Worm (Caenorhabditis elegans) whole organism, L4/young adult: ENCODE results near the gene gst-35.

ENCODE experiments used
- W03F9.2 ChIP-seq: fragments of 150-350 bp; optimal IDR thresholded peaks from 2 replicates; lab custom pipeline; 2014; ENCODE audit warnings: missing biosample characterization, missing genetic modification characterization
- dao-5 ChIP-seq: sonication (generic microtip); optimal IDR thresholded peaks from 2 replicates; lab custom pipeline; 2016; ENCODE audit warnings: missing genotype, missing genetic modification characterization, moderate library complexity, missing compliant biosample characterization
- him-1 ChIP-seq: sonication (generic microtip); optimal IDR thresholded peaks from 2 replicates; lab custom pipeline; 2016; ENCODE audit warnings: missing genotype, missing genetic modification reagents, missing genetic modification characterization, missing compliant biosample characterization

Gene gst-35

DNA sequence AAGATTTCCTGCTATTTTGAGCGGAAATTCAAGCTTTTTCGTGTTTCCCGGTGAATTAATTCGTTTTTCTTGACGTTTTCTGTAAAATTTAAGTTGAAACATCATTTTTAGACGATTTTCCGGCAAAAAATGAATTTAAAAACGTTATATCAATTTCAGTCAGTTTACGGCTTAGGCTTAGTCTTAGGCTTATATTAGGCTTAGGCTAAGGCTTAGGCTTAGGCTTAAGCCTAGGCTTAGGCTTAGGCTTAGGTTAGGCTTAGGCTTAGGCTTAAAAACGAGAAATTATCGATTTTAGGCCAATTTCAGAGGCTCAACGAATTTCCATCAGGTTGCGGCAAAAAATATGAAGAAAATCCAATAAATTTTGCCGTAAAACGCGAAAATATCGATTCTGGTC lies 23.7 kb upstream of the gst-35 start:
- TF ChIP-seq dao-5 (no peak), W03F9.2 (no peak), him-1 (tag; lab: Kevin White, UChicago) (no peak)

DNA sequence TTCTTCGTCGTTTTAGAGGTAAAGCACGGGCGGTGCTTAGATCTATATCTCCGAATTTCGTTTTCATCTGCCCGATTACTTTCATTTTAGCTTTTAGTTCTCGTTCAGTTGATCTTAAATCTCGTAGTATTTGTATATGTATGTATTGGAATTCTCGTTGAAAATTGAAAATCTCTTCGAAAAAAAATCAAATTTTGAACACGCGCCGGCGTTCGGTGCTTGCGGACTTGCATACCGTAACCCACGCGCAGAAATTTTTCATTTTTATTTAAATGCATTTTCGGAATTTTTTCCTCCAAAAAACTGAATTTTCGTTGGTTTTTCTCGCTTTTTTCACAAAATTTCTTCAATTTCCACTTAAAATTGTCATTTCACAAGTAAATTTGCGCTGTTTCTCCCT lies 23.0 kb upstream of the gst-35 start:
- TF ChIP-seq him-1 (tag; lab: Kevin White, UChicago) (no peak), W03F9.2 (no peak), dao-5 (no peak)

DNA sequence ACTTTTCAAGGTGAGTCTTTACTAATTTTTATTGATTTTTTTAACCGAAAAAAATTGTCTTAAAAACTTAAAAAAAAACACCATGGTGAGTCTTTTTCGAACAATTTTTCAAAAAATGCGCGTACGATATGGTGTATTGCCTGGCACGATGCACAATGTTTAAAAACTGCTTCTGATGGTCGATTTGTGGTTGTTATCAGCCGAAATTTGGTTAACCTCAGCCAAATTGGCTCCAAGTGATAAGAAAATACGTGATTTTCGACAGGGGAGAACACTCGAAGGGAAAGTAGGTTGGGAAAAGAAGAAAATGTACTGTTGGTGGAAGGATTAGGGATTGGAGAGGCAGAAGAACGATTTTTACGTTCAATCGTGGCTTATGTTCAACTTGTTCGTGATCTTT lies 22.4 kb upstream of the gst-35 start:
- TF ChIP-seq dao-5 (no peak), W03F9.2 (no peak), him-1 (tag; lab: Kevin White, UChicago) (no peak)

DNA sequence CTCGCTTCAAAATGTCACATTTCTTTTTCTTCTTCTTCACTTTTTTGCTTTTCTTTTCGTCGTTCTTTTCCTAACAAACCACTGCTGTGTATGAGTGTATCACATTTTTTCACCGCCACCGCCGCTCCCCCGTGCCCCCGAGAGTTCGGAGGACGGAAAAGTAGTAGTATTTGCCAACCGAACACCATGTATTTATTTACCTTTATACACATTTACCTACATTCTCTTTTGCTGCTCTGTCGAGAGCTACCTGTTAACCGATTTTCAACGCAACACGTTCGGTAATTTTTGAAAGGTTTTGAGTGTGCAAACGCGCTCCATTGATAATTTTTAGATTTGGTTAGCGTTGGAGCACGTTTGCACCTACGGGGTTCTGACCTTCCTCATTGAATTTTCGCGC lies 21.0 kb upstream of the gst-35 start:
- TF ChIP-seq him-1 (tag; lab: Kevin White, UChicago) (no peak), dao-5 (no peak), W03F9.2 (no peak)

DNA sequence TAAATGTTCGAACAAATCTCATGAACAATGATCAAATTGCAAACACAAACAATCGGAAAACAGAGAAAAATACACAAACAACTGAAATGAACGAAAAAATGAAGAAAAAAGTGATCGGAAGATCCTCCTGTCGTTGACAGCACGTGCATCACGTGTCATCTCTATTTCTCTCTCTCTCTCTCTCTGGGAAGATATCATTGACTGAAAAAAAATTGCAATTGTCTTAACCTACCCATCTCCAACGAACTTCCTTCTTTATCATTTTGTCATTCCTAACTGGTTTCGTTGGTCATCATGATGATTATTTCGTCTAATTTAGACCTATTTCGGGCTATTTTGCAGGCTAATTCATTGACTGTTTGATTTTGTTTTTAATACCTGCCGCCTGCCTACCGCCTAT lies 20.2 kb upstream of the gst-35 start:
- peak; percentile 31 for TF ChIP-seq W03F9.2
- no peak for TF ChIP-seq him-1 (tag; lab: Kevin White, UChicago)

DNA sequence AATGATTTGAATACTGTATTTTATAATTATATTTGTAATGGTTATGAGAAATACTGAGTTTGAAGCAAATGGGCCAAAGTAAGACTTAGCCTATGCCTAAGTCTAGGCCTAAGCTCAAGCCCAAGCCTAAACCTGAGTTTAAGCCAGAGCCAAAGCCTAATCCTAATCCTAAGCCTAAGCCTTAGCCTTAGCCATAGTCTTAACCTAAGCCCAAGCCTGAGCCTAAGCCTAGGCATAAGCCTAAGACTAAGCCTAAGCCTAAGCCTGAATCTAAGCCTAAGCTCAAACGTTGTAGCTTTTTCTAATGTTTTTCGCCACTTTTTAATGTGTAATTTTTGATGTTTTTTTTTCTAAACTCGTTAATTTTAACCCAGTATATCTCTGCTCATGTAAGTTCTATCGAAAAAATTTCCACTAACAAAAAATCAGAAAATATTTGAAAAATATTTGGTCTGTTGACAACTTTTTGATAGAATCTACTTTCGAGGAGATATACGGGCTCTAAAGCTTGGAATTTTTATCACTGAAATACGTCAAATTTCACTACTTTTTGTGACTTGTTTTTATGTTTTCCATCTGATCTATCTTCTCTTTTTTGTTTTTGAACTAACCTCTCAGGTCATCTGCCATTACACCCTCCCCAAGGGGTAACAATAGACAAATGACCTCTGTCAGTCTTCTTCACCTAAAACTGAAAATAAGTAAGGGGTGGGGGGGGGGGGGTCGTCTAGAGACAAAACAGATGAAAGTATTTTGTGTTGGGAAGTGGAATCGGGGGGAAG lies 19.1 kb upstream of the gst-35 start:
- TF ChIP-seq him-1 (tag; lab: Kevin White, UChicago): no peak
- no peak for TF ChIP-seq W03F9.2
- TF ChIP-seq dao-5: no peak

DNA sequence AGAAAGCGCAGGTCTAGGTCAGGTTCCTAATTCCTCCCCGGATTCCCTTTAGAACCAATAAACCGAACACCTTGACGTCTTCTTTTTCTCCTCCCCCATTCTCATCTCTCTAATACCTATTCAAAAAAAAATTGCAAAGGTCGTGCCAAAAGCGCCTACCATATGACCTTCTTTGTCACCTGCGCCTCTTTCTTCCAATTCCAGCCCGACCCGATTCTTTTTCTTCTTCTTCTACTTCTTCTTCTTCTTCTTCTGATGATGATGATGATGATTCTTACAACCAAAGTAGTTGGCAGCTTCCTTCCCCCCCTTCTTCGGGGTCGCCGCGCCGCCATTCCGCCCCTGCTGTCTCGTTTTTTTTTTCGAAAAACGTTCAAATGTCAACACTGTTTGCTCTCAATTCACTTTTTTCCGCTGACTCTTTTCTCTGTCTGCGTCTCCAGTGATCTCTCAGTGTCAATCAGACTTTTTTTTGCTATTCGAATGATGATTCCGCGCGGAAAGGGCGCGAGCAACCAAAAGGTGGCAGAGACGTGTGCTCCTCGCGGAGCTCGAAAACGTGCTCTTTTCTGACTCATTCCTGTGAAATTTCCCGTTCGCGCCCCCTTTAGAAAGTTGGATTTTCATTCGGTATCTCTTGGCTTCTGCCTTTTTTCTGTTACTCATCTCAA lies 18.3 kb upstream of the gst-35 start:
- TF ChIP-seq him-1 (tag; lab: Kevin White, UChicago) (no peak), W03F9.2 (no peak), dao-5 (no peak)

DNA sequence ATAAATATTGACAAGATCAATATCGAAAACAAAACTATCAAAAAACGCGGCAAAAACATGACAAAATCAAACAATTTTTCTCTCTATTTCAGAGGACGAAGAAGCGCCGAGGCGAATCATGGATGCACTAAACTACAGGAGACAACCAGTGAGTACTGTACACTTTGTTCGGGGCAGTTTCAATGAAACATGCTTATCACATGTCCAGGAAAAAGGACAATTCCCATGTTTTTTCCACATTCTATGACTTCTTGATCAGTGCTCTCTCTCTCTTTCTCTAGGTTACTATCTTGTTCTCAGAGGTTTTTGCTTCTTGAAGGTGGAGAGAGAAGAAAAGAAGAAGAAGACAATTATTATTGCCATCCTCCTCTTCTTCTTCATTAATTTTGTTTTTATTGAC lies 12.3 kb upstream of the gst-35 start:
- TF ChIP-seq him-1 (tag; lab: Kevin White, UChicago): no peak
- no peak for TF ChIP-seq dao-5
- no peak for TF ChIP-seq W03F9.2

DNA sequence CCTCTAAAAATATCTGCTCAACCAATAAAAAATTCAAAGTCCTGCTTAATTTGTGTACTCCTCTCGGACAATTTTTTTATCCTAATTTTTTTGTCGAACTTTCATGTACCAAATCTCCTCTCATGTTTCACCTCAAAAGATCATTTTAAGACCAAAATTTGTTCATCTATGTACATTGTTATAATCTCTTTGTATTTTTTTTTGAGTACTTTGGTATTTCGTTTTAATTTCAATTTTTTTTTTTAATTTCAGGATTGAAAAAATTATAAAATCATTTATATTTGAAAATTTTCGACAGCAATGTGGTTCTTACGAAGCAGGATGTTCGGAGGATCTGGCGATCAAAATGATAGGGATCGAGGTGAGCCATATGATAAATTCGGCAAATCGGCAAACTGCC lies 11.2 kb upstream of the gst-35 start, which contains the start of gene spsb-1:
Gene spsb-1 (plus strand): TSS at position 301 of the 400 bp plus-strand sequence.
- TF ChIP-seq dao-5 (no peak), him-1 (tag; lab: Kevin White, UChicago) (no peak), W03F9.2 (no peak)

DNA sequence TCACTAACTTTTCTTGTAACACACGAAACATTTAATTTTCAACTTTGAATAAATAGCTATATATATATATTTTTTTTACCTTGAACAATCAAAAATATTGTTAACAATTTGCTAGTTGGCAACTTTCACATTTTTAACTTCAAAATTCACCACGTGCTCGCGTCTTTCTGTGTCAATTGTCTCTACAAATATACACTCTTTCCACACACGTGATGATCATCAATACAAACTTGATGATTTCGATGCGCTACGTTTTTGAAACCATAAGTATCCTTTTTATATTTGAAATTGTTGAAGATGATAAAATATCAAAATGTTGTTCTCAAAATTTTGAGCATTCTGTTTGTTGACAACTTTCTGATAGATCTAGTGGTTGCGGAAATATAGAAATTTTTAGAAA lies 10.2 kb upstream of the gst-35 start:
- TF ChIP-seq him-1 (tag; lab: Kevin White, UChicago) (no peak), dao-5 (no peak), W03F9.2 (no peak)

DNA sequence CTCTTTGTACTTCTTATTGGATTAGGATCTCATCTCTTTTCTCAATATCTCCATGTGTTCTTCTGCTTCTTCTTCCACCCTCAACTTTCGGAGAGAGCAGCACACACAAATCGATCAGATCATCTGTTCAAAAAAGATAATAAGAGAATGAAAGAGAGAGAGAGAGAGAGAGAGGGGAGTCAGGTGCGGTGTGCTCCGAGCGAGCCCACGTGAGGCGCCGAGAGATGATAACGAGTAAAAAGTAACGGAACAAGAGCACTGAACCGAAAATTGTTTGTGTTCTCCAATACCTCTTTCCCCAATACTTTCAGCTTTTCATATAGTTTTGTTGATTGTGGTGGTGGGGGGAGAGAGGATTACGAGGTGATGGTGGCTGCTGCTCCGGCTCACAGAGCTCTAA lies 8.8 kb upstream of the gst-35 start:
- TF ChIP-seq dao-5 (no peak), W03F9.2 (no peak), him-1 (tag; lab: Kevin White, UChicago) (no peak)

DNA sequence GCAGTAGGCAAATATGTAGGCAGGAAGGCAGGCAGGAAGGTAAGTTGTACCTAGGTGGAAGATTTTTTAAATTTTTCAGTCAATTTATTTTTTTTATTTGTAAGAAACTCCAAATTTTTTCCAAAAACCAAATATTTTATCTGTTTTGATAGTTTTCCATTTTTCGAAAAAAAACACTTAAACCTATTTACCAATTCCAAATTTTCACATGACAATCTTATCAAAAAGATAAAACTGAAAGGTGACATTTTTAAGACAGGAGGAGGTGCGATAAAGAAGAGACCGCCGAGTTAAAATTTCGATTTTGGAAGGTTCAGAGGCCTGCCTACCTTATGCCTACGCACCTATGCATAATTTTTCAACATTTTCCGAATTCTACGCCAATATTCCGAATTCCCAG lies 5.8 kb upstream of the gst-35 start:
- TF ChIP-seq W03F9.2 (no peak), him-1 (tag; lab: Kevin White, UChicago) (no peak), dao-5 (no peak)

DNA sequence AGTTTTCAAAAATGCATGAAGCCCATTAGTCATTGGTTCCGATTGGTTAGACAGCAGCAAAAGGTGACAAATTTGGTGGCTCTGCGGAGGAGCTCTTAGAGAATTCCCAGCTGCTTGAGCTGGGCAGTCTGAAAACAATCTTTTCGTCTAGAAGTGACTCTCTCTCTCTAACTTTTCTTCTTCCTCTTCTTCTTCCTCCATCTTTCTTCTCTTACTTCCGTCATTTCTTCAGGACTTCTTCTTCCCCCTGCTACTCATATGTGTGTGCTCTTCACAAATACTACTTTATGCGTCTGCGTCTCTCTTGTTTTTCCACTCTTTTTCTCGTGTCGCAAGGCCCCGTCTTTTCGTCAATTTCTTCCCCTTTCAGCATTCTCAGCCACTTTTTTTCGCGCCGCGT lies 4.8 kb upstream of the gst-35 start:
- TF ChIP-seq W03F9.2: no peak
- TF ChIP-seq him-1 (tag; lab: Kevin White, UChicago): no peak
- no peak for TF ChIP-seq dao-5

DNA sequence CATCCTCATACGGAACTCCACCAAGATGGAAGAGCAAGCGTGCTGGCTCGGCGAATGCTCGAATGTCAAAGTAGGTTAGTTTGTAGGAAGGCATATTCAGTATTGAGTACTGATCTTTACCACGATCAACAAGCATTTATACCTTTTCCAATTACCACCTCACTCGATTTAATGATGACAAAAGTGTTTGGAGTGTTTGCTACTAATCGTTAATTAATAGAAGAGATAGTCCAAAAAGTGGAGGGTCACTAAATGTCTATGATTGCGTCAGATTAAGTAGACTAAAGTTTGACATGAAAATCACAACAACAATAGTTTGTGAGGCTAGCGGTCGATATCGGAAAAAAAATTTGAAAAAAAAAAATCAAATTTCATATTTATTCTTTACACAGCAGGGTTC lies 2.0 kb downstream of the gst-35 start, which contains the start of gene gst-34:
Gene gst-34 (minus strand): TSS at position 101 of the 400 bp plus-strand sequence.
- TF ChIP-seq him-1 (tag; lab: Kevin White, UChicago): no peak
- no peak for TF ChIP-seq dao-5
- no peak for TF ChIP-seq W03F9.2

DNA sequence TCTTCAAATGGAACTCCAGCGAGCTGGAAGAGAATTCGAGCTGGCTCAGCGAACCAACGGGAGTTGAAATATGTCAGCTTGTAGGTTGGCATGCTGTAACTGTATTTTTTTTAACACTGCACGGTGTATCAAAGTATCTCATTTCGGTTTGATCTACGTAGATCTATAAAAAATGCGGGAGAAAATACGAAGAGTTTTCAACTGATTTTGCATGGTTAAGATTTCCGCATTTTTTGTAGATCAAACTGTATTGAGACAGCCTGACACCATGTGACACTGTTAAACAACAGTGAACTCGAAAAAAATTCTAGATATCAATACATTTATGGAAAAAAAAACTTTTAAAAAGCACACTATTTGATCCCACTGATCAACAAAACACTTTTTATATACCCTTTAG lies 6.7 kb downstream of the gst-35 start, which contains the start of gene gst-32:
Gene gst-32 (minus strand): TSS at position 101 of the 400 bp plus-strand sequence.
- no peak for TF ChIP-seq W03F9.2
- TF ChIP-seq him-1 (tag; lab: Kevin White, UChicago): no peak
- no peak for TF ChIP-seq dao-5
